Fruit fly (Drosophila melanogaster): ENCODE results near the gene CG44837.

DNA sequence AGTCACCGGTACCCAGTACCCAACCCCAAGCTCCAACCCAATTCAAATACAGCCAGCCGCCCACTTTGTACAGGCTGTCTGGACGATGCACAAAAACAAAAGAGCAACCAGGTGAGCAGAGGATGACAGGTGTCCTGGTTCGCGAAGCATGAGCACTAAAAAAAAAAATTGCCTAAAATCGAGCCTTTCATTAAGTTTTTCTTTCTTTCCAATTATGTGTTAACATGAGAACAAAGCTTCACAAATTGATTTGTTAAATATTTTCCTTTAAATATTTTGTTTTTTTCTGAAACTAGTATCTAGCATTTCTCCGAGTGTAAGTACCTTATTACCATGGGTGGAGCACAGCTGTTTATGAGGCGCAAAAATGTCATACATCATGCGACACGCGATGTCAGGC is 63.9 kb downstream of the CG44837 start:
- TF ChIP-seq usp (GFP tag; optimal IDR thresholded peaks at IDR 0.05) = no peak
- no peak for TF ChIP-seq pan (optimal IDR thresholded peaks at IDR 0.05)
- TF ChIP-seq psq (optimal IDR thresholded peaks at IDR 0.05) = no peak
- TF ChIP-seq EcR (GFP tag; optimal IDR thresholded peaks at IDR 0.05) = no peak
